Worm (Caenorhabditis elegans): ENCODE results near the gene acly-1.

DNA sequence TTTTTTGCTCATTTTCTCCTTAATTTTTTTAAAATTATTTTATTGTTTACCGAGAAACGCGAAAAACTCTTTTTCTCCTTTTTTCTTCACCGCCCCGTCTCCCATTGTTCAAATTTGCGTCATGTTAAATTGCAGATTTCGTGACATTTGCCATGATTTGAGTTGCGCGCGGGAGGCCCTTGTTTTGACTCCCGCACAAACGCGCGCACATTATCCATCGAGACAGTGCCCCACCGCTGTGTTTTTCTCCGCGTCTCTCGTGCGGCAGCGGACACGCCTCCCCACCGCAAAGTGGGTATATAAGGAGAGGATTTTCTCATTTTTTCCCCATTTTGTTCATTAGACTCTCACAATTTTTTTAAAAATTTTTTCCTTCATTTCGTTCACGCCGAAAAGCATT is 3.3 kb upstream of the acly-1 start:
- TF ChIP-seq hlh-6 (tag; optimal IDR thresholded peaks at IDR 0.05) (no peak), pha-2 (tag; optimal IDR thresholded peaks at IDR 0.05) (no peak), gmeb-2 (tag; optimal IDR thresholded peaks at IDR 0.05) (no peak)
